Worm (Caenorhabditis elegans) whole organism, L4 larva: ENCODE results near the gene ZK380.6.
A peak's percentile ranks its signal among the peaks of the same experiment; 100 is the strongest.
"Not testable (repeated sequence)": the region's sequence is repeated elsewhere in the genome, so short reads cannot be mapped to it uniquely, and the experiment has no call there.

ENCODE experiments used
- F10B5.3 ChIP-seq: sonication (generic microtip); optimal IDR thresholded peaks from 2 replicates; lab custom pipeline; 2016; ENCODE audit warnings: mild to moderate bottlenecking, missing genetic modification characterization, missing compliant biosample characterization
- F26F4.8 ChIP-seq: fragments of 200-800 bp; sonication (Bioruptor generic); conservative IDR thresholded peaks from 2 replicates; pipeline ENCODE4 v1.3.6; 2022; ENCODE audit warnings: missing genetic modification characterization, missing compliant biosample characterization
- F37D6.2 ChIP-seq: sonication (generic microtip); optimal IDR thresholded peaks from 2 replicates; lab custom pipeline; 2016; ENCODE audit warnings: mild to moderate bottlenecking, missing genetic modification characterization, missing compliant biosample characterization
- F49E8.2 ChIP-seq: sonication (generic microtip); optimal IDR thresholded peaks from 2 replicates; lab custom pipeline; 2016; ENCODE audit warnings: missing compliant biosample characterization, mild to moderate bottlenecking, missing genetic modification characterization, borderline replicate concordance
- T26A8.4 ChIP-seq: fragments of 200-800 bp; sonication (Bioruptor generic); IDR thresholded peaks from 2 replicates; pipeline ENCODE4 v1.3.6; 2022; ENCODE audit warnings: missing genetic modification characterization, missing compliant biosample characterization
- Y105C5A.15 ChIP-seq: fragments of 200-800 bp; sonication (Bioruptor generic); IDR thresholded peaks from 2 replicates; pipeline ENCODE4 v1.3.6; 2022; ENCODE audit warnings: missing genetic modification characterization, missing compliant biosample characterization
- Y48G9A.11 ChIP-seq: fragments of 200-800 bp; sonication (Bioruptor generic); IDR thresholded peaks from 2 replicates; pipeline ENCODE4 v1.3.6; 2022; ENCODE audit warnings: missing genetic modification reagents, missing genetic modification characterization, missing compliant biosample characterization
- Y75B8A.6 ChIP-seq: fragments of 200-800 bp; sonication (Bioruptor generic); IDR thresholded peaks from 2 replicates; pipeline ENCODE4 v1.3.6; 2022; ENCODE audit warnings: missing genetic modification reagents, missing genetic modification characterization, missing compliant biosample characterization
- ZK546.5 ChIP-seq, 2 experiments: sonication (generic microtip); optimal IDR thresholded peaks; 2 replicates each; lab custom pipeline; 2017; ENCODE audit warnings: missing biosample characterization in 2 of 2, missing genetic modification characterization in 2 of 2
- aha-1 ChIP-seq: fragments of 150-350 bp; peaks from one replicate; lab custom pipeline; 2014; ENCODE audit warnings: missing biosample characterization, missing genetic modification characterization
- ceh-20 ChIP-seq: fragments of 200-800 bp; sonication (Bioruptor generic); IDR thresholded peaks from 2 replicates; pipeline ENCODE4 v1.3.6; 2022; ENCODE audit warnings: missing genetic modification reagents, missing genetic modification characterization, missing compliant biosample characterization
- dmd-6 ChIP-seq: fragments of 200-800 bp; sonication (Bioruptor generic); IDR thresholded peaks from 2 replicates; pipeline ENCODE4 v1.3.6; 2022; ENCODE audit warnings: missing genetic modification reagents, missing genetic modification characterization, missing compliant biosample characterization
- dmd-8 ChIP-seq: fragments of 200-800 bp; sonication (Bioruptor generic); IDR thresholded peaks from 2 replicates; pipeline ENCODE4 v1.3.6; 2022; ENCODE audit warnings: missing genetic modification characterization, missing compliant biosample characterization
- duxl-1 ChIP-seq: sonication (generic microtip); optimal IDR thresholded peaks from 2 replicates; lab custom pipeline; 2016; ENCODE audit warnings: mild to moderate bottlenecking, missing genetic modification characterization, moderate library complexity, missing compliant biosample characterization; ENCODE audit not compliant: poor library complexity
- egl-43 ChIP-seq: fragments of 200-800 bp; sonication (Bioruptor generic); IDR thresholded peaks from 2 replicates; pipeline ENCODE4 v1.3.6; 2022; ENCODE audit warnings: missing genetic modification reagents, missing genetic modification characterization, missing compliant biosample characterization
- fkh-10 ChIP-seq: fragments of 150-350 bp; optimal IDR thresholded peaks from 2 replicates; lab custom pipeline; 2014; ENCODE audit warnings: missing biosample characterization, missing genetic modification reagents, missing genetic modification characterization
- hif-1 ChIP-seq, 2 experiments: sonication (generic microtip); optimal IDR thresholded peaks; 2 replicates each; lab custom pipeline; 2016 to 2017; ENCODE audit warnings: missing compliant biosample characterization in 2 of 2, missing genetic modification characterization in 2 of 2, missing genetic modification reagents in 2 of 2, missing genotype in 2 of 2, mild to moderate bottlenecking in 1 of 2
- hlh-11 ChIP-seq: fragments of 200-800 bp; sonication (Bioruptor generic); optimal IDR thresholded peaks from 2 replicates; lab custom pipeline; 2018; ENCODE audit warnings: mild to moderate bottlenecking, missing genetic modification characterization, missing compliant biosample characterization
- jun-1 ChIP-seq: fragments of 150-350 bp; optimal IDR thresholded peaks from 2 replicates; lab custom pipeline; 2014; ENCODE audit warnings: missing biosample characterization, missing genetic modification reagents, missing genetic modification characterization
- lim-7 ChIP-seq: fragments of 200-800 bp; sonication (Bioruptor generic); IDR thresholded peaks from 2 replicates; pipeline ENCODE4 v1.3.6; 2022; ENCODE audit warnings: missing genetic modification characterization, missing compliant biosample characterization
- lin-38 ChIP-seq: fragments of 200-800 bp; sonication (Bioruptor generic); IDR thresholded peaks from 2 replicates; pipeline ENCODE4 v1.3.6; 2022; ENCODE audit warnings: missing genetic modification reagents, missing genetic modification characterization, missing compliant biosample characterization
- lin-39 ChIP-seq: fragments of 150-350 bp; optimal IDR thresholded peaks from 2 replicates; lab custom pipeline; 2014; ENCODE audit warnings: missing biosample characterization, missing genetic modification reagents, missing genetic modification characterization
- mdl-1 ChIP-seq, 2 experiments: fragments of 150-350 bp in 1 of 2; sonication (generic microtip) in 1 of 2; optimal IDR thresholded peaks; 2 replicates each; lab custom pipeline; 2014 to 2017; ENCODE audit warnings: missing biosample characterization in 2 of 2, missing genetic modification characterization in 2 of 2
- mep-1 ChIP-seq: fragments of 150-350 bp; sonication (generic microtip); optimal IDR thresholded peaks from 3 replicates; lab custom pipeline; 2014; ENCODE audit warnings: missing biosample characterization, missing genetic modification characterization
- mes-2 ChIP-seq: sonication (generic microtip); optimal IDR thresholded peaks from 2 replicates; lab custom pipeline; 2016; ENCODE audit warnings: missing genotype, mild to moderate bottlenecking, missing genetic modification characterization, missing compliant biosample characterization; ENCODE audit not compliant: poor library complexity, severe bottlenecking
- mxl-2 ChIP-seq: fragments of 200-800 bp; sonication (Bioruptor generic); conservative IDR thresholded peaks from 2 replicates; pipeline ENCODE4 v1.3.6; 2022; ENCODE audit warnings: missing genetic modification reagents, missing genetic modification characterization, missing compliant biosample characterization
- nhr-10 ChIP-seq: fragments of 150-350 bp; optimal IDR thresholded peaks from 2 replicates; lab custom pipeline; 2014; ENCODE audit warnings: missing biosample characterization, missing genetic modification characterization
- nhr-11 ChIP-seq: fragments of 150-350 bp; optimal IDR thresholded peaks from 2 replicates; lab custom pipeline; 2014; ENCODE audit warnings: missing biosample characterization, missing genetic modification characterization
- nhr-25 ChIP-seq: sonication (generic microtip); optimal IDR thresholded peaks from 2 replicates; lab custom pipeline; 2017; ENCODE audit warnings: missing genetic modification characterization, mild to moderate bottlenecking, missing compliant biosample characterization, antibody characterized with exemption, moderate library complexity, borderline replicate concordance; ENCODE audit not compliant: insufficient read depth
- nhr-48 ChIP-seq: sonication (generic microtip); optimal IDR thresholded peaks from 2 replicates; lab custom pipeline; 2016; ENCODE audit warnings: mild to moderate bottlenecking, missing genetic modification characterization, missing compliant biosample characterization
- nhr-6 ChIP-seq: fragments of 150-350 bp; optimal IDR thresholded peaks from 2 replicates; lab custom pipeline; 2014; ENCODE audit warnings: missing biosample characterization, missing genetic modification characterization
- nhr-76 ChIP-seq: fragments of 150-350 bp; optimal IDR thresholded peaks from 2 replicates; lab custom pipeline; 2014; ENCODE audit warnings: missing biosample characterization, missing genetic modification characterization
- nhr-77 ChIP-seq: fragments of 150-350 bp; optimal IDR thresholded peaks from 2 replicates; lab custom pipeline; 2014; ENCODE audit warnings: missing biosample characterization, missing genetic modification characterization
- set-16 ChIP-seq: fragments of 200-800 bp; sonication (Bioruptor generic); IDR thresholded peaks from 2 replicates; pipeline ENCODE4 v1.3.6; 2022; ENCODE audit warnings: missing genetic modification reagents, missing genetic modification characterization, missing compliant biosample characterization
- spr-3 ChIP-seq: fragments of 200-800 bp; sonication (Bioruptor generic); optimal IDR thresholded peaks from 2 replicates; lab custom pipeline; 2018; ENCODE audit warnings: mild to moderate bottlenecking, missing genetic modification characterization, missing compliant biosample characterization
- unc-62 ChIP-seq, 3 experiments: fragments of 150-350 bp in 1 of 3; sonication (generic microtip); optimal IDR thresholded peaks in 2 of 3; peaks in 1 of 3; 1 replicate in 1 of 3; 2 replicates in 2 of 3; lab custom pipeline; 2014 to 2017; ENCODE audit warnings: missing biosample characterization in 3 of 3, missing genetic modification characterization in 3 of 3, missing genetic modification reagents in 3 of 3, missing genotype in 1 of 3

The ZK380.6 gene

ce11 chrX:1682558-1682957, 28.3 kb downstream of the ZK380.6 start, which contains the start of gene meg-4:
meg-4 (plus strand) TSS chrX:1682954.
- TF ChIP-seq jun-1 (tag; lab: Kevin White, UChicago) (no peak), lim-7 (GFP tag; lab: Robert Waterston, UW) (no peak), set-16 (GFP tag; lab: Robert Waterston, UW) (no peak), fkh-10 (no peak), nhr-6 (tag; lab: Kevin White, UChicago) (no peak), mxl-2 (GFP tag; lab: Robert Waterston, UW) (no peak), nhr-48 (tag; lab: Kevin White, UChicago) (no peak), F49E8.2 (tag; lab: Kevin White, UChicago) (no peak), F26F4.8 (GFP tag; lab: Robert Waterston, UW) (no peak), duxl-1 (tag; lab: Kevin White, UChicago) (peak; percentile 98), nhr-10 (tag; lab: Kevin White, UChicago) (no peak), mdl-1 (tag; optimal IDR thresholded peaks at IDR 0.05; lab: Kevin White, UChicago) (no peak), nhr-11 (tag; lab: Kevin White, UChicago) (no peak), hif-1 (tag; optimal IDR thresholded peaks at IDR 0.05; lab: Kevin White, UChicago) (no peak), aha-1 (tag; lab: Kevin White, UChicago) (peak; percentile 44)

ce11 chrX:1687079-1687478, 32.8 kb downstream of the ZK380.6 start, which contains the start of gene C36C9.11:
C36C9.11 (plus strand) TSS chrX:1687379.
- TF ChIP-seq spr-3 (GFP tag; lab: Kevin White, UChicago); unc-62 (GFP tag; optimal IDR thresholded peaks at IDR 0.05 in 1 of 2; lab: Kevin White, UChicago); unc-62 (tag; optimal IDR thresholded peaks at IDR 0.05; lab: Kevin White, UChicago); F10B5.3: not testable (repeated sequence)

- TF ChIP-seq ceh-20; ZK546.5 (tag; optimal IDR thresholded peaks at IDR 0.05; lab: Kevin White, UChicago); T26A8.4 (GFP tag; lab: Robert Waterston, UW): not testable (repeated sequence)
Observed at ce11 chrX:1689996-1690395, 35.8 kb downstream of the ZK380.6 start, which contains the start of gene C36C9.12. C36C9.12 (minus strand) TSS chrX:1690096.

ce11 chrX:1690894-1691293, 36.6 kb downstream of the ZK380.6 start, which contains the start of gene C36C9.6:
C36C9.6 (minus strand) TSS chrX:1690994.
- not testable (repeated sequence) for TF ChIP-seq nhr-76; lin-39 (tag; lab: Kevin White, UChicago); lin-38 (GFP tag; lab: Robert Waterston, UW)

DNA sequence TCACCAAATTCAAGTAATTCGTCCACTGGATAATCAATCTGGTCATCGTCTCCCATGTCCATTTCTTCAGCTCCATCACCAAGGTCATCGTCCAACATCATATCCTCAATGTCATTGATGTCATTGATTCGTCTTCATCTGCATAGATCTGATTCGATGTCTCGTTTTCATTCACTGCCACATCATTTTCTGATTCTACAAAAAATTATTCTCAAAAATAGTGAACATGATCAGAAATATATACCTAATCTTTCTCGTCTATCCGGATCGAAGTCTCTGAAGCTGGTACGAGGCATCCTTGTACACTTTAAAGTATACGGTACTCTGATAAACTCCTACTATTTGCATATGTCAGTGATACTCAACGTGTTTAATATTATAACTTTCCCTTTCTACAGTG, 42.6 kb downstream of the ZK380.6 start, which contains the start of gene C36C9.4:
TSS of gene C36C9.4 (minus strand) at position 101 of the 400 bp plus-strand sequence.
- TF ChIP-seq fkh-10; dmd-8; mdl-1 (tag; optimal IDR thresholded peaks at IDR 0.05; lab: Kevin White, UChicago): not testable (repeated sequence)
- TF ChIP-seq, all 104 proteins: peak for 0; not testable (repeated sequence) for 104

DNA sequence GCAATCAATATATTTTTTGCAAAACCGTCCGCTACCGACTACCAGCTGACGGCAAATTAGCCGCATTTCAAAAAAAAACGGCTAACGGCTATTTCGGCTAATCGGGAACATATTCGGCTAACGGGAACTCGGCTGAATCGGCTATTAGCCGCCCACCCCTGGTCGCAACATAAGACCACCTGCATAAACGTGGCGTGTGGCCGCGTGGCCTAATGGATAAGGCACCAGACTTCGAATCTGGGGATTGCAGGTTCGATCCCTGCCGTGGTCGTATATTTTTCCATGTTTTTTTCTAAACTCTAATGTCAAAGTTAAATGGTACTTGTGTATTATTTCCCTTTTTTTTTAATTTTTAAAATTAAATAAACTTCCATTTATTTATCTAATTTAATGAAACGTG, 44.2 kb downstream of the ZK380.6 start:
- no peak for TF ChIP-seq egl-43 (GFP tag; lab: Robert Waterston, UW)

DNA sequence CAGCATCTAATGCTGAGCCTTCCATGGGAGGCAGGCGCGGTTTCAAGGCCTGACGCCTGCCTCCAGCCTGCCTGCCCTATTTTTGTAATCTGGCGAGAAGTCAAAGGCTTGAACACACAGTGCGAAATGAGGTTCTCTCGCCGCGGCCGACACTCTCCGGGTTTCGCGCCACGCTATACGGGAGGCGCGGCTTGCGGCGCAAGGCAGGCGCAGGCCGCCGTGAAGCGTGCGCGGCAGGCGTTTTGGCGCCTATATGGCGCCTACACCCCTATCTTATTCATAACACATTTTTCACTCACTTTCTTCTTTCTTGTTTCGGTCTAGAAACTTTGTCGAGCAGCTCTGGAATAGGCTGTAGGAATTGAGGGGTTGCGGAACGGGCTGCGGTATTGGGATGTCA, 48.8 kb downstream of the ZK380.6 start:
- TF ChIP-seq jun-1 (tag; lab: Kevin White, UChicago) (no peak), egl-43 (GFP tag; lab: Robert Waterston, UW) (peak; percentile 64; the same call in 1 of the 2 replicates), set-16 (GFP tag; lab: Robert Waterston, UW) (peak; percentile 92), nhr-77 (tag; lab: Kevin White, UChicago) (no peak), dmd-6 (GFP tag; lab: Robert Waterston, UW) (no peak), nhr-76 (no peak), nhr-25 (no peak), mes-2 (no peak), Y48G9A.11 (GFP tag; lab: Robert Waterston, UW) (no peak), hlh-11 (tag; lab: Kevin White, UChicago) (no peak), F37D6.2 (no peak), Y75B8A.6 (GFP tag; lab: Robert Waterston, UW) (no peak), aha-1 (tag; lab: Kevin White, UChicago) (peak; percentile 44), mep-1 (tag; lab: Kevin White, UChicago) (no peak), T26A8.4 (GFP tag; lab: Robert Waterston, UW) (no peak), Y105C5A.15 (GFP tag; lab: Robert Waterston, UW) (no peak)
